Fruit fly (Drosophila melanogaster) whole organism, embryonic: ENCODE data around the gene TpnC25D.

Experiments
- CG10209 ChIP-seq: fragments of 200-800 bp; sonication (Bioruptor generic); optimal IDR thresholded peaks from 3 replicates; lab custom pipeline; 2017; ENCODE audit warnings: missing biosample characterization, mild to moderate bottlenecking, missing genetic modification characterization, missing genetic modification reagents
- CG11398 ChIP-seq: fragments of 200-800 bp; sonication (Bioruptor generic); optimal IDR thresholded peaks from 2 replicates; lab custom pipeline; 2016; ENCODE audit warnings: missing biosample characterization, missing genetic modification characterization
- CG17612 ChIP-seq: fragments of 200-800 bp; sonication (Bioruptor generic); IDR thresholded peaks from 2 replicates; pipeline ENCODE4 v1.3.6; 2022; ENCODE audit warnings: missing biosample characterization, missing genetic modification characterization
- CG18262 ChIP-seq: fragments of 200-800 bp; optimal IDR thresholded peaks from 3 replicates; lab custom pipeline; 2019; ENCODE audit warnings: missing biosample characterization, mild to moderate bottlenecking, missing genetic modification characterization, moderate library complexity
- CG2199 ChIP-seq: fragments of 200-800 bp; sonication (Bioruptor generic); IDR thresholded peaks from 3 replicates; pipeline ENCODE4 v1.3.6; 2022; ENCODE audit warnings: missing biosample characterization, missing genetic modification characterization
- CG31365 ChIP-seq: fragments of 200-800 bp; sonication (Bioruptor generic); optimal IDR thresholded peaks from 2 replicates; lab custom pipeline; 2018; ENCODE audit warnings: missing biosample characterization, mild to moderate bottlenecking, missing genetic modification characterization
- CG31388 ChIP-seq: fragments of 200-800 bp; sonication (Bioruptor generic); optimal IDR thresholded peaks from 2 replicates; lab custom pipeline; 2016; ENCODE audit warnings: missing biosample characterization, missing genetic modification characterization
- CG3163 ChIP-seq: fragments of 200-800 bp; sonication (Bioruptor generic); optimal IDR thresholded peaks from 3 replicates; lab custom pipeline; 2016; ENCODE audit warnings: missing biosample characterization, missing genetic modification characterization
- CG32532 ChIP-seq: fragments of 200-800 bp; sonication (Bioruptor generic); IDR thresholded peaks from 2 replicates; pipeline ENCODE4 v1.3.6; 2022; ENCODE audit warnings: missing biosample characterization, missing genetic modification characterization
- CG33557 ChIP-seq: fragments of 200-800 bp; sonication (Bioruptor generic); optimal IDR thresholded peaks from 2 replicates; lab custom pipeline; 2019; ENCODE audit warnings: missing biosample characterization, mild to moderate bottlenecking, missing genetic modification characterization, moderate library complexity
- CG34422 ChIP-seq: fragments of 200-800 bp; sonication (Bioruptor generic); IDR thresholded peaks from 3 replicates; pipeline ENCODE4 v1.3.6; 2022; ENCODE audit warnings: missing biosample characterization, missing genetic modification characterization
- CG4730 ChIP-seq: fragments of 200-800 bp; sonication (Bioruptor generic); IDR thresholded peaks from 2 replicates; pipeline ENCODE4 v1.3.6; 2022; ENCODE audit warnings: missing biosample characterization, missing genetic modification characterization
- CG7556 ChIP-seq: fragments of 200-800 bp; sonication (Bioruptor generic); optimal IDR thresholded peaks from 2 replicates; lab custom pipeline; 2017; ENCODE audit warnings: missing biosample characterization, mild to moderate bottlenecking, missing genetic modification characterization
- CG8388 ChIP-seq: fragments of 200-800 bp; sonication (Bioruptor generic); optimal IDR thresholded peaks from 2 replicates; lab custom pipeline; 2019; ENCODE audit warnings: missing biosample characterization, mild to moderate bottlenecking, missing genetic modification characterization, moderate library complexity
- CG8944 ChIP-seq: fragments of 200-800 bp; sonication (Bioruptor generic); optimal IDR thresholded peaks from 3 replicates; lab custom pipeline; 2016; ENCODE audit warnings: missing biosample characterization, missing genetic modification characterization
- CG9797 ChIP-seq: fragments of 200-800 bp; sonication (Bioruptor generic); optimal IDR thresholded peaks from 3 replicates; lab custom pipeline; 2018; ENCODE audit warnings: missing biosample characterization, mild to moderate bottlenecking, missing genetic modification characterization
- CrebB ChIP-seq: fragments of 200-800 bp; sonication (Bioruptor generic); optimal IDR thresholded peaks from 3 replicates; lab custom pipeline; 2018; ENCODE audit warnings: missing biosample characterization, mild to moderate bottlenecking, missing genetic modification characterization
- Dad ChIP-seq: fragments of 200-800 bp; sonication (Bioruptor generic); optimal IDR thresholded peaks from 3 replicates; lab custom pipeline; 2016; ENCODE audit warnings: missing biosample characterization, missing genetic modification characterization
- Dll ChIP-seq: fragments of 200-800 bp; sonication (Bioruptor generic); IDR thresholded peaks from 4 replicates; pipeline ENCODE4 v1.3.6; 2022; ENCODE audit warnings: missing biosample characterization, missing genetic modification characterization; ENCODE audit not compliant: partially characterized antibody
- E2f2 ChIP-seq: fragments of 200-800 bp; sonication (Bioruptor generic); IDR thresholded peaks from 2 replicates; pipeline ENCODE4 v1.3.6; 2022; ENCODE audit warnings: missing biosample characterization, missing genetic modification characterization
- GATAe ChIP-seq: fragments of 200-800 bp; sonication (Bioruptor generic); conservative IDR thresholded peaks from 2 replicates; pipeline ENCODE4 v1.3.6; 2022; ENCODE audit warnings: missing biosample characterization, missing genetic modification characterization
- Hand ChIP-seq: fragments of 200-800 bp; sonication (Bioruptor generic); optimal IDR thresholded peaks from 2 replicates; lab custom pipeline; 2017; ENCODE audit warnings: mild to moderate bottlenecking, missing biosample characterization, missing genetic modification reagents, missing genetic modification characterization
- Hr39 ChIP-seq: fragments of >200 bp; optimal IDR thresholded peaks from 2 replicates; lab custom pipeline; 2017
- Lhr ChIP-seq: fragments of 200-800 bp; sonication (Bioruptor generic); optimal IDR thresholded peaks from 3 replicates; lab custom pipeline; 2017; ENCODE audit warnings: mild to moderate bottlenecking, missing biosample characterization, missing genetic modification reagents, missing genetic modification characterization
- NFAT ChIP-seq: fragments of 200-800 bp; sonication (Bioruptor generic); IDR thresholded peaks from 2 replicates; pipeline ENCODE4 v1.3.6; 2022; ENCODE audit warnings: missing biosample characterization, missing genetic modification characterization
- Poxn ChIP-seq: fragments of 200-800 bp; sonication (Bioruptor generic); IDR thresholded peaks from 2 replicates; pipeline ENCODE4 v1.3.6; 2022; ENCODE audit warnings: missing biosample characterization, missing genetic modification characterization
- Scr ChIP-seq: fragments of 200-800 bp; sonication (Bioruptor generic); IDR thresholded peaks from 2 replicates; pipeline ENCODE4 v1.3.6; 2022; ENCODE audit warnings: missing biosample characterization, missing genetic modification characterization; ENCODE audit not compliant: partially characterized antibody
- bbx ChIP-seq: fragments of 200-800 bp; sonication (Bioruptor generic); IDR thresholded peaks from 2 replicates; pipeline ENCODE4 v1.3.6; 2022; ENCODE audit warnings: missing biosample characterization, missing genetic modification characterization; ENCODE audit not compliant: partially characterized antibody
- corto ChIP-seq: fragments of 200-800 bp; sonication (Bioruptor generic); optimal IDR thresholded peaks from 2 replicates; lab custom pipeline; 2016; ENCODE audit warnings: missing biosample characterization, mild to moderate bottlenecking, missing genetic modification characterization, moderate library complexity
- crc ChIP-seq: fragments of 200-800 bp; sonication (Bioruptor generic); optimal IDR thresholded peaks from 2 replicates; lab custom pipeline; 2016; ENCODE audit warnings: missing biosample characterization, missing genetic modification characterization
- dmrt11E ChIP-seq: fragments of 200-800 bp; sonication (Bioruptor generic); optimal IDR thresholded peaks from 3 replicates; lab custom pipeline; 2018; ENCODE audit warnings: missing biosample characterization, mild to moderate bottlenecking, missing genetic modification characterization, moderate library complexity
- eve ChIP-seq, 2 experiments: fragments of >200 bp; optimal IDR thresholded peaks; 2 replicates each; lab custom pipeline; 2017; ENCODE audit warnings: missing biosample characterization in 2 of 2, missing genetic modification characterization in 2 of 2
- gce ChIP-seq: fragments of 200-800 bp; sonication (Bioruptor generic); IDR thresholded peaks from 3 replicates; pipeline ENCODE4 v1.3.6; 2022; ENCODE audit warnings: missing biosample characterization, missing genetic modification characterization
- gem ChIP-seq: fragments of 200-800 bp; sonication (Bioruptor generic); optimal IDR thresholded peaks from 2 replicates; lab custom pipeline; 2019; ENCODE audit warnings: missing biosample characterization, mild to moderate bottlenecking, missing genetic modification characterization, moderate library complexity
- grn ChIP-seq: fragments of 200-800 bp; sonication (Bioruptor generic); optimal IDR thresholded peaks from 3 replicates; lab custom pipeline; 2017; ENCODE audit warnings: missing biosample characterization, missing genetic modification characterization
- odd ChIP-seq: fragments of 200-800 bp; sonication (Bioruptor generic); optimal IDR thresholded peaks from 2 replicates; lab custom pipeline; 2017; ENCODE audit warnings: missing biosample characterization, mild to moderate bottlenecking, missing genetic modification characterization
- org-1 ChIP-seq: fragments of 200-800 bp; sonication (Bioruptor generic); optimal IDR thresholded peaks from 2 replicates; lab custom pipeline; 2017; ENCODE audit warnings: missing biosample characterization, missing genetic modification characterization
- pros ChIP-seq: fragments of 200-800 bp; sonication (Bioruptor generic); optimal IDR thresholded peaks from 3 replicates; lab custom pipeline; 2019; ENCODE audit warnings: missing biosample characterization, mild to moderate bottlenecking, missing genetic modification characterization, moderate library complexity
- row ChIP-seq: fragments of 200-800 bp; sonication (Bioruptor generic); IDR thresholded peaks from 3 replicates; pipeline ENCODE4 v1.3.6; 2022; ENCODE audit warnings: missing biosample characterization, missing genetic modification characterization
- sens ChIP-seq: fragments of 200-800 bp; sonication (Bioruptor generic); peaks from one replicate; lab custom pipeline; 2016; ENCODE audit warnings: missing biosample characterization, missing genetic modification characterization
- slou ChIP-seq: fragments of 200-800 bp; sonication (Bioruptor generic); optimal IDR thresholded peaks from 3 replicates; lab custom pipeline; 2016; ENCODE audit warnings: missing biosample characterization, missing genetic modification characterization
- sna ChIP-seq: fragments of 200-800 bp; sonication (Bioruptor generic); IDR thresholded peaks from 2 replicates; pipeline ENCODE4 v1.3.6; 2022; ENCODE audit warnings: missing biosample characterization, missing genetic modification characterization; ENCODE audit not compliant: partially characterized antibody
- stc ChIP-seq: fragments of 200-800 bp; sonication (Bioruptor generic); IDR thresholded peaks from 2 replicates; pipeline ENCODE4 v1.3.6; 2022; ENCODE audit warnings: missing biosample characterization, missing genetic modification characterization
- tgo ChIP-seq: fragments of 200-800 bp; sonication (Bioruptor generic); IDR thresholded peaks from 3 replicates; pipeline ENCODE4 v1.3.6; 2022; ENCODE audit warnings: missing biosample characterization, missing genetic modification characterization
- zfh1 ChIP-seq: fragments of 200-800 bp; sonication (Bioruptor generic); IDR thresholded peaks from 3 replicates; pipeline ENCODE4 v1.3.6; 2022; ENCODE audit warnings: missing biosample characterization, missing genetic modification characterization

TpnC25D gene

dm6 chr2L:5245363-5245892 lies 28.9 kb downstream of the TpnC25D start (continued):
- TF ChIP-seq pros = no peak
- peak; percentile 22 for TF ChIP-seq CG10209 (GFP tag; lab: Kevin White, UChicago)
- TF ChIP-seq CG17612 (GFP tag; lab: Robert Waterston, UW) = no peak
- TF ChIP-seq sna (GFP tag; lab: Robert Waterston, UW) = no peak
- no peak for TF ChIP-seq eve (GFP tag; optimal IDR thresholded peaks at IDR 0.05; lab: Kevin White, UChicago)
- TF ChIP-seq crc (GFP tag; lab: Kevin White, UChicago) = no peak
- peak; percentile 95 for TF ChIP-seq sens (GFP tag; lab: Kevin White, UChicago)
- no peak for TF ChIP-seq CrebB (tag; lab: Kevin White, UChicago)
- peak; percentile 30 for TF ChIP-seq CG8944 (GFP tag; lab: Kevin White, UChicago)
- TF ChIP-seq CG31388 = no peak
- no peak for TF ChIP-seq CG34422
- no peak for TF ChIP-seq slou (GFP tag; lab: Kevin White, UChicago)
- TF ChIP-seq CG4730 (GFP tag; lab: Robert Waterston, UW) = no peak
- TF ChIP-seq Lhr (GFP tag; lab: Kevin White, UChicago) = peak; percentile 31
- no peak for TF ChIP-seq GATAe (GFP tag; lab: Robert Waterston, UW)
- TF ChIP-seq Hand (GFP tag; lab: Kevin White, UChicago) = no peak
- no peak for TF ChIP-seq stc (GFP tag; lab: Robert Waterston, UW)
- TF ChIP-seq org-1 (GFP tag; lab: Kevin White, UChicago) = peak; percentile 12
- 0 out of 3 replicates have a peak, but pooled peaks have one; percentile 47 for TF ChIP-seq gce (GFP tag; lab: Robert Waterston, UW)
- no peak for TF ChIP-seq bbx (GFP tag; lab: Robert Waterston, UW)
- no peak for TF ChIP-seq CG9797

- TF ChIP-seq gem (tag; lab: Kevin White, UChicago) (peak; percentile 37), corto (GFP tag; lab: Kevin White, UChicago) (peak; percentile 32), CG2199 (GFP tag; lab: Robert Waterston, UW) (peak; percentile 48; the same call in 1 of the 3 replicates), row (peak; percentile 43; the same call in 2 of the 3 replicates), CG32532 (GFP tag; lab: Robert Waterston, UW) (no peak), CG8388 (peak; percentile 9), CG33557 (GFP tag; lab: Kevin White, UChicago) (peak; percentile 23), NFAT (GFP tag; lab: Robert Waterston, UW) (no peak), CG11398 (GFP tag; lab: Kevin White, UChicago) (no peak), dmrt11E (tag; lab: Kevin White, UChicago) (peak; percentile 27), tgo (GFP tag; lab: Robert Waterston, UW) (peak; percentile 15; the same call in 1 of the 3 replicates), E2f2 (GFP tag; lab: Robert Waterston, UW) (no peak), CG7556 (GFP tag; lab: Kevin White, UChicago) (no peak), Dad (GFP tag; lab: Kevin White, UChicago) (no peak), CG3163 (no peak), CG31365 (tag; lab: Kevin White, UChicago) (no peak), CG18262 (tag; lab: Kevin White, UChicago) (peak; percentile 10), zfh1 (GFP tag; lab: Robert Waterston, UW) (peak; percentile 35; the same call in 1 of the 3 replicates), odd (GFP tag; lab: Kevin White, UChicago) (peak; percentile 7), Poxn (no peak), Hr39 (no peak), Scr (GFP tag; lab: Robert Waterston, UW) (peak; percentile 28; the same call in 1 of the 2 replicates), grn (peak; percentile 98), Dll (peak; percentile 29; the same call in 1 of the 4 replicates)
These were observed 30.9 kb downstream of the TpnC25D start for dm6 chr2L:5247384-5247783.
